Worm (Caenorhabditis elegans) whole organism, young adult: ENCODE measurements around the gene ZK546.5.

ENCODE experiments used
- B0035.1 ChIP-seq: sonication (generic microtip); optimal IDR thresholded peaks from 2 replicates; lab custom pipeline; 2016; ENCODE audit warnings: missing genetic modification characterization, mild to moderate bottlenecking, missing compliant biosample characterization, missing genotype, missing genetic modification reagents
- B0336.3 ChIP-seq: fragments of 200-800 bp; sonication (Bioruptor generic); IDR thresholded peaks from 2 replicates; pipeline ENCODE4 v1.3.6; 2022; ENCODE audit warnings: missing genetic modification characterization, missing compliant biosample characterization
- C17E4.6 ChIP-seq: fragments of 200-800 bp; sonication (Bioruptor generic); IDR thresholded peaks from 2 replicates; pipeline ENCODE4 v1.3.6; 2022; ENCODE audit warnings: missing genetic modification reagents, missing genetic modification characterization, missing compliant biosample characterization
- K12H6.12 ChIP-seq: fragments of 200-800 bp; sonication (Bioruptor generic); optimal IDR thresholded peaks from 2 replicates; lab custom pipeline; 2018; ENCODE audit warnings: mild to moderate bottlenecking, missing genetic modification characterization, missing compliant biosample characterization
- ZK185.1 ChIP-seq: sonication (generic microtip); optimal IDR thresholded peaks from 2 replicates; lab custom pipeline; 2016; ENCODE audit warnings: mild to moderate bottlenecking, missing genetic modification characterization, missing compliant biosample characterization; ENCODE audit not compliant: poor library complexity, severe bottlenecking
- atf-7 ChIP-seq: sonication (generic microtip); optimal IDR thresholded peaks from 2 replicates; lab custom pipeline; 2017; ENCODE audit warnings: mild to moderate bottlenecking, missing genetic modification characterization, missing compliant biosample characterization
- athp-1 ChIP-seq: sonication (generic microtip); optimal IDR thresholded peaks from 2 replicates; lab custom pipeline; 2017; ENCODE audit warnings: mild to moderate bottlenecking, missing genetic modification characterization, missing compliant biosample characterization
- attf-5 ChIP-seq: fragments of 200-800 bp; sonication (Bioruptor generic); optimal IDR thresholded peaks from 2 replicates; lab custom pipeline; 2018; ENCODE audit warnings: mild to moderate bottlenecking, missing genetic modification characterization, missing compliant biosample characterization
- ceh-40 ChIP-seq: fragments of 200-800 bp; sonication (Bioruptor generic); IDR thresholded peaks from 2 replicates; pipeline ENCODE4 v1.3.6; 2022; ENCODE audit warnings: missing genetic modification characterization, missing compliant biosample characterization
- ceh-58 ChIP-seq: fragments of 200-800 bp; sonication (Bioruptor generic); IDR thresholded peaks from 2 replicates; pipeline ENCODE4 v1.3.6; 2022; ENCODE audit warnings: missing genetic modification characterization, missing compliant biosample characterization
- die-1 ChIP-seq: sonication (generic microtip); optimal IDR thresholded peaks from 2 replicates; lab custom pipeline; 2016; ENCODE audit warnings: missing genotype, mild to moderate bottlenecking, missing genetic modification characterization, missing compliant biosample characterization
- efl-1 ChIP-seq: fragments of 150-350 bp; optimal IDR thresholded peaks from 2 replicates; lab custom pipeline; 2014; ENCODE audit warnings: missing biosample characterization, missing genetic modification reagents, missing genetic modification characterization
- egl-44 ChIP-seq: fragments of 200-800 bp; sonication (Bioruptor generic); IDR thresholded peaks from 2 replicates; pipeline ENCODE4 v1.3.6; 2022; ENCODE audit warnings: missing genetic modification reagents, missing genetic modification characterization, missing compliant biosample characterization
- fkh-3 ChIP-seq: sonication (generic microtip); optimal IDR thresholded peaks from 2 replicates; lab custom pipeline; 2016; ENCODE audit warnings: mild to moderate bottlenecking, missing genetic modification characterization, missing compliant biosample characterization
- hmg-1.2 ChIP-seq: fragments of 200-800 bp; sonication (Bioruptor generic); IDR thresholded peaks from 2 replicates; pipeline ENCODE4 v1.3.6; 2022; ENCODE audit warnings: missing genetic modification reagents, missing genetic modification characterization, missing compliant biosample characterization
- lin-35 ChIP-seq, 3 experiments: fragments of 150-350 bp in 2 of 3; sonication (generic microtip) in 1 of 3; optimal IDR thresholded peaks; 2 replicates each; lab custom pipeline; 2014 to 2018; ENCODE audit warnings: missing biosample characterization in 3 of 3, missing genetic modification characterization in 3 of 3, missing genetic modification reagents in 3 of 3
- lin-54 ChIP-seq: fragments of 200-800 bp; sonication (Bioruptor generic); optimal IDR thresholded peaks from 2 replicates; lab custom pipeline; 2018; ENCODE audit warnings: mild to moderate bottlenecking, missing genetic modification characterization, missing compliant biosample characterization
- madf-10 ChIP-seq: sonication (generic microtip); optimal IDR thresholded peaks from 2 replicates; lab custom pipeline; 2016; ENCODE audit warnings: mild to moderate bottlenecking, missing genetic modification characterization, missing compliant biosample characterization
- madf-3 ChIP-seq: fragments of 200-800 bp; sonication (Bioruptor generic); IDR thresholded peaks from 2 replicates; pipeline ENCODE4 v1.3.6; 2022; ENCODE audit warnings: missing genetic modification reagents, missing genetic modification characterization, missing compliant biosample characterization
- madf-8 ChIP-seq: fragments of 200-800 bp; sonication (Bioruptor generic); conservative IDR thresholded peaks from 2 replicates; pipeline ENCODE4 v1.3.6; 2022; ENCODE audit warnings: missing genetic modification reagents, missing genetic modification characterization, missing compliant biosample characterization
- mxl-1 ChIP-seq: sonication (generic microtip); optimal IDR thresholded peaks from 2 replicates; lab custom pipeline; 2016; ENCODE audit warnings: missing genetic modification characterization, missing compliant biosample characterization
- nhr-120 ChIP-seq: fragments of 200-800 bp; sonication (Bioruptor generic); IDR thresholded peaks from 2 replicates; pipeline ENCODE4 v1.3.6; 2022; ENCODE audit warnings: missing genetic modification characterization, missing compliant biosample characterization
- nhr-27 ChIP-seq: fragments of 200-800 bp; sonication (Bioruptor generic); optimal IDR thresholded peaks from 2 replicates; lab custom pipeline; 2018; ENCODE audit warnings: mild to moderate bottlenecking, missing genetic modification characterization, moderate library complexity, missing compliant biosample characterization
- pbrm-1 ChIP-seq: fragments of 200-800 bp; sonication (Bioruptor generic); IDR thresholded peaks from 2 replicates; pipeline ENCODE4 v1.3.6; 2022; ENCODE audit warnings: missing genetic modification reagents, missing genetic modification characterization, missing compliant biosample characterization
- pha-4 ChIP-seq: fragments of 150-350 bp; sonication (generic microtip); optimal IDR thresholded peaks from 2 replicates; lab custom pipeline; 2014; ENCODE audit warnings: missing biosample characterization, missing genetic modification reagents, missing genetic modification characterization
- rcor-1 ChIP-seq: fragments of 200-800 bp; sonication (Bioruptor generic); IDR thresholded peaks from 2 replicates; pipeline ENCODE4 v1.3.6; 2022; ENCODE audit warnings: missing genetic modification reagents, missing genetic modification characterization, missing compliant biosample characterization
- rec-8 ChIP-seq, 2 experiments: sonication (generic microtip); optimal IDR thresholded peaks; 2 replicates each; lab custom pipeline; 2016; ENCODE audit warnings: mild to moderate bottlenecking in 2 of 2, missing genetic modification characterization in 2 of 2, missing genetic modification reagents in 2 of 2, missing genotype in 2 of 2, missing biosample characterization in 1 of 2, missing compliant biosample characterization in 1 of 2, moderate library complexity in 1 of 2
- rpc-1 ChIP-seq, 2 experiments: fragments of 150-350 bp in 1 of 2; sonication (generic microtip) in 1 of 2; optimal IDR thresholded peaks; 2 replicates each; lab custom pipeline; 2014 to 2018; ENCODE audit warnings: missing biosample characterization in 1 of 2, missing genetic modification characterization in 1 of 2, missing genetic modification reagents in 1 of 2, missing genotype in 1 of 2
- sea-2 ChIP-seq: fragments of 200-800 bp; sonication (Bioruptor generic); IDR thresholded peaks from 2 replicates; pipeline ENCODE4 v1.3.6; 2022; ENCODE audit warnings: missing genetic modification characterization, missing compliant biosample characterization
- snpc-1.3 ChIP-seq: sonication (generic microtip); optimal IDR thresholded peaks from 2 replicates; lab custom pipeline; 2017; ENCODE audit warnings: missing genetic modification characterization, mild to moderate bottlenecking, missing compliant biosample characterization, antibody characterized with exemption, moderate library complexity, missing genotype, missing genetic modification reagents; ENCODE audit not compliant: insufficient read depth
- unc-62 ChIP-seq: fragments of 150-350 bp; optimal IDR thresholded peaks from 2 replicates; lab custom pipeline; 2014; ENCODE audit warnings: missing biosample characterization, missing genetic modification reagents, missing genetic modification characterization
- ztf-18 ChIP-seq: sonication (generic microtip); optimal IDR thresholded peaks from 2 replicates; lab custom pipeline; 2016; ENCODE audit warnings: missing genotype, mild to moderate bottlenecking, missing genetic modification characterization, missing compliant biosample characterization
- ztf-28 ChIP-seq: fragments of 200-800 bp; sonication (Bioruptor generic); IDR thresholded peaks from 2 replicates; pipeline ENCODE4 v1.3.6; 2022; ENCODE audit warnings: missing genetic modification reagents, missing genetic modification characterization, missing compliant biosample characterization
- ztf-3 ChIP-seq: fragments of 200-800 bp; sonication (Bioruptor generic); optimal IDR thresholded peaks from 2 replicates; lab custom pipeline; 2018; ENCODE audit warnings: mild to moderate bottlenecking, missing genetic modification characterization, missing compliant biosample characterization

The ZK546.5 gene

ce11 chrII:4984151-4984550 lies 48.5 kb downstream of the ZK546.5 start:
- no peak for TF ChIP-seq B0336.3 (GFP tag; lab: Robert Waterston, UW)
- no peak for TF ChIP-seq rpc-1 (optimal IDR thresholded peaks at IDR 0.05; lab: Kevin White, UChicago)
- TF ChIP-seq rpc-1 (tag; optimal IDR thresholded peaks at IDR 0.05; lab: Kevin White, UChicago) = no peak
- TF ChIP-seq rcor-1 = no peak
- no peak for TF ChIP-seq sea-2
- TF ChIP-seq ceh-58 (GFP tag; lab: Robert Waterston, UW) = no peak
- no peak for TF ChIP-seq athp-1 (tag; lab: Kevin White, UChicago)
- no peak for TF ChIP-seq atf-7 (tag; lab: Kevin White, UChicago)
- TF ChIP-seq K12H6.12 (tag; lab: Kevin White, UChicago) = no peak
- TF ChIP-seq fkh-3 (tag; lab: Kevin White, UChicago) = no peak
- TF ChIP-seq madf-8 = no peak
- TF ChIP-seq madf-3 (GFP tag; lab: Robert Waterston, UW) = no peak

- no peak for TF ChIP-seq die-1
- TF ChIP-seq ztf-3 (GFP tag; lab: Kevin White, UChicago) = no peak
- TF ChIP-seq fkh-3 (tag; lab: Kevin White, UChicago) = no peak
- no peak for TF ChIP-seq efl-1 (GFP tag; lab: Kevin White, UChicago)
- no peak for TF ChIP-seq snpc-1.3 (tag; lab: Kevin White, UChicago)
Measured at ce11 chrII:4985961-4986503, 50.4 kb downstream of the ZK546.5 start.

- TF ChIP-seq ztf-28 (GFP tag; lab: Robert Waterston, UW) (no peak), ztf-18 (tag; lab: Kevin White, UChicago) (no peak), hmg-1.2 (no peak), madf-10 (tag; lab: Kevin White, UChicago) (no peak), mxl-1 (tag; lab: Kevin White, UChicago) (no peak), ceh-40 (GFP tag; lab: Robert Waterston, UW) (no peak), attf-5 (no peak), egl-44 (no peak), B0035.1 (tag; lab: Kevin White, UChicago) (no peak), C17E4.6 (GFP tag; lab: Robert Waterston, UW) (no peak), ZK185.1 (tag; lab: Kevin White, UChicago) (no peak), K12H6.12 (tag; lab: Kevin White, UChicago) (no peak)
Measured at ce11 chrII:4986664-4987063, 51.0 kb downstream of the ZK546.5 start.

- TF ChIP-seq nhr-27 (no peak), unc-62 (GFP tag; lab: Kevin White, UChicago) (no peak), pha-4 (tag; lab: Kevin White, UChicago) (no peak), hmg-1.2 (no peak), lin-54 (GFP tag; lab: Kevin White, UChicago) (no peak), pbrm-1 (GFP tag; lab: Robert Waterston, UW) (no peak), rec-8 (tag; optimal IDR thresholded peaks at IDR 0.05; lab: Kevin White, UChicago) (no peak), lin-35 (GFP tag; optimal IDR thresholded peaks at IDR 0.05; lab: Kevin White, UChicago) (no peak), nhr-120 (GFP tag; lab: Robert Waterston, UW) (no peak)
- TF ChIP-seq, all 124 proteins: peak for 0
Measured at ce11 chrII:4987257-4987656, 51.6 kb downstream of the ZK546.5 start.
